Worm (Caenorhabditis elegans) whole organism, early embryonic: Measurements from ENCODE around the gene pxl-1.

ENCODE experiments used
- aly-1 ChIP-seq: sonication (generic microtip); optimal IDR thresholded peaks from 2 replicates; lab custom pipeline; 2016; ENCODE audit warnings: missing genetic modification characterization, missing compliant biosample characterization
- ama-1 ChIP-seq: fragments of 150-350 bp; optimal IDR thresholded peaks from 2 replicates; lab custom pipeline; 2014
- flt-1 ChIP-seq: fragments of 200-800 bp; sonication (Bioruptor generic); IDR thresholded peaks from 2 replicates; pipeline ENCODE4 v1.3.6; 2022; ENCODE audit warnings: missing genetic modification characterization, missing compliant biosample characterization
- hmbx-1 ChIP-seq: sonication (generic microtip); optimal IDR thresholded peaks from 2 replicates; lab custom pipeline; 2016; ENCODE audit warnings: mild to moderate bottlenecking, missing genetic modification characterization, missing compliant biosample characterization
- pes-1 ChIP-seq: fragments of 200-800 bp; sonication (Bioruptor generic); IDR thresholded peaks from 2 replicates; pipeline ENCODE4 v1.3.6; 2022; ENCODE audit warnings: missing genetic modification reagents, missing genetic modification characterization, missing compliant biosample characterization
- scrt-1 ChIP-seq: fragments of 200-800 bp; sonication (Bioruptor generic); IDR thresholded peaks from 2 replicates; pipeline ENCODE4 v1.3.6; 2022; ENCODE audit warnings: missing genetic modification characterization, missing compliant biosample characterization
- sea-1 ChIP-seq: fragments of 200-800 bp; sonication (Bioruptor generic); conservative IDR thresholded peaks from 2 replicates; pipeline ENCODE4 v1.3.6; 2022; ENCODE audit warnings: missing genetic modification characterization, missing compliant biosample characterization
- tbx-11 ChIP-seq: fragments of 200-800 bp; sonication (Bioruptor generic); IDR thresholded peaks from 2 replicates; pipeline ENCODE4 v1.3.6; 2022; ENCODE audit warnings: missing genetic modification characterization, missing compliant biosample characterization
- tbx-37 ChIP-seq: fragments of 200-800 bp; sonication (Bioruptor generic); conservative IDR thresholded peaks from 2 replicates; pipeline ENCODE4 v1.3.6; 2022; ENCODE audit warnings: missing genetic modification reagents, missing genetic modification characterization, missing compliant biosample characterization

DNA sequence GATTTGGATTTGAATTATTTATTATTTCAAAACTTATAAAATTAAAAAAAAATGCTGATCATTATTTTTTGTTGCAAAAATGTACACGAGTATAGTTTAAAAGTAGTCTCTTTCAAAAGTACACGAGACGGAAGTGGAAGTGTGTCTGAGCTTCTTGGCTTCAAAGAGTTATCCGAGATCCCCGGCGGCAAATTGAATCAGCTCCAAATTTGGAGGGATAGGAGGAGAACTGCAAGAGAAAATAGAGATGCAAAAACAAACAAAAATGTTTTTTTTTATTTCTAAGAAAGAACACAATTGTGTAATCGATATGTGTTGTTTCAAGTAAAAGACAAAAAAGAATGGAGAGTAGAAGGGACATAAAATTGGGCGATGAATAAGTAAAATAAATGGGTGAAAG is 6.7 kb upstream of the pxl-1 start:
- TF ChIP-seq ama-1 (lab: Kevin White, UChicago) (no peak), tbx-37 (GFP tag; lab: Robert Waterston, UW) (no peak), flt-1 (GFP tag; lab: Robert Waterston, UW) (no peak), hmbx-1 (tag; lab: Kevin White, UChicago) (no peak), pes-1 (no peak), scrt-1 (no peak), aly-1 (tag; lab: Kevin White, UChicago) (no peak), tbx-11 (GFP tag; lab: Robert Waterston, UW) (no peak), sea-1 (GFP tag; lab: Robert Waterston, UW) (no peak)
